Fruit fly (Drosophila melanogaster) ovary, adult (tissue): Measurements from ENCODE around the gene TBC1D5.

ENCODE experiments used
- CG17801 ChIP-seq: fragments of 200-800 bp; optimal IDR thresholded peaks from 2 replicates; lab custom pipeline; 2019; ENCODE audit warnings: missing biosample characterization, mild to moderate bottlenecking, missing genetic modification characterization, moderate library complexity; ENCODE audit not compliant: partially characterized antibody

TBC1D5 gene

dm6 chr3R:13271758-13272157, at the start of gene TBC1D5:
Gene TBC1D5 (minus strand): TSS chr3R:13272011.
- TF ChIP-seq CG17801 = peak; percentile 10

dm6 chr3R:13319873-13320272, 48.1 kb upstream of the TBC1D5 start:
- TF ChIP-seq CG17801 = peak; percentile 9

dm6 chr3R:13319170-13319569, 47.4 kb upstream of the TBC1D5 start, which contains the start of gene CG45080:
Gene CG45080 (minus strand): TSS chr3R:13319270.
- no peak for TF ChIP-seq CG17801

- no peak for TF ChIP-seq CG17801
Observed at dm6 chr3R:13313088-13313487, 41.3 kb upstream of the TBC1D5 start, which contains the start of gene CG44142. Gene CG44142 (minus strand): TSS chr3R:13313188.

- TF ChIP-seq CG17801 = no peak
Observed at dm6 chr3R:13309133-13309711, 37.4 kb upstream of the TBC1D5 start.

- no peak for TF ChIP-seq CG17801
Observed at dm6 chr3R:13306595-13306994, 34.8 kb upstream of the TBC1D5 start.

dm6 chr3R:13305318-13305899, 33.6 kb upstream of the TBC1D5 start:
- TF ChIP-seq CG17801 = no peak

dm6 chr3R:13304512-13305069, 32.8 kb upstream of the TBC1D5 start:
- TF ChIP-seq CG17801 = no peak

- no peak for TF ChIP-seq CG17801
Observed at dm6 chr3R:13303126-13303525, 31.3 kb upstream of the TBC1D5 start, which contains the start of gene CG43208. Gene CG43208 (plus strand): TSS chr3R:13303426.

- TF ChIP-seq CG17801 = no peak
Observed at dm6 chr3R:13302348-13302747, 30.5 kb upstream of the TBC1D5 start, which contains the start of gene CG32473. Gene CG32473 (plus strand): TSS chr3R:13302648.

- TF ChIP-seq CG17801 = no peak
Observed at dm6 chr3R:13298114-13298818, 26.5 kb upstream of the TBC1D5 start, which contains the start of gene CG8774. Gene CG8774 (plus strand): TSS chr3R:13298768.

dm6 chr3R:13294461-13294860, 22.6 kb upstream of the TBC1D5 start, which contains the start of gene CG8773:
Gene CG8773 (plus strand): TSS chr3R:13294748.
- TF ChIP-seq CG17801 = no peak

- no peak for TF ChIP-seq CG17801
Observed at dm6 chr3R:13293148-13293756, 21.4 kb upstream of the TBC1D5 start, which contains the start of gene wntD. Gene wntD (minus strand): TSS chr3R:13293198.

- TF ChIP-seq CG17801 = no peak
Observed at dm6 chr3R:13290329-13290728, 18.5 kb upstream of the TBC1D5 start, which contains the start of gene Osi22. Gene Osi22 (plus strand): TSS chr3R:13290629.

dm6 chr3R:13288763-13289312, 17.0 kb upstream of the TBC1D5 start, which contains the start of gene apn:
Gene apn (minus strand): TSS chr3R:13288813.
- no peak for TF ChIP-seq CG17801

dm6 chr3R:13286118-13286579, 14.3 kb upstream of the TBC1D5 start, which contains the start of gene CG15888:
Gene CG15888 (minus strand): TSS chr3R:13286529.
- no peak for TF ChIP-seq CG17801
